Worm (Caenorhabditis elegans): ENCODE measurements around the gene insc-1.
"Not testable (repeated sequence)": the region's sequence is repeated elsewhere in the genome, so short reads cannot be mapped to it uniquely, and the experiment has no call there.

The insc-1 gene

ce11 chrII:7352507-7352906 lies 6.2 kb upstream of the insc-1 start, which contains the start of gene hsp-4:
Gene hsp-4 (minus strand): TSS chrII:7352645.
- no peak for TF ChIP-seq T22C8.4 (GFP tag; IDR thresholded peaks at IDR 0.05)
- no peak for TF ChIP-seq flt-1 (GFP tag; IDR thresholded peaks at IDR 0.05)
- no peak for TF ChIP-seq tab-1 (GFP tag; IDR thresholded peaks at IDR 0.05)
- TF ChIP-seq ref-1 (GFP tag; conservative IDR thresholded peaks at IDR 0.05) = no peak
- TF ChIP-seq ztf-23 (GFP tag; IDR thresholded peaks at IDR 0.05) = no peak
- TF ChIP-seq klf-2 (GFP tag; conservative IDR thresholded peaks at IDR 0.05) = no peak
- TF ChIP-seq med-1 (GFP tag; optimal IDR thresholded peaks at IDR 0.05; ENCODE audit: insufficient read depth) = no peak
- no peak for TF ChIP-seq cog-1 (tag; optimal IDR thresholded peaks at IDR 0.05)
- no peak for TF ChIP-seq ztf-29 (GFP tag; IDR thresholded peaks at IDR 0.05)

ce11 chrII:7353027-7353426 lies 5.7 kb upstream of the insc-1 start:
- TF ChIP-seq flt-1 (GFP tag; IDR thresholded peaks at IDR 0.05) = 0 out of 2 replicates have a peak, but pooled peaks have one; percentile 33
- no peak for TF ChIP-seq tab-1 (GFP tag; IDR thresholded peaks at IDR 0.05)
- no peak for TF ChIP-seq med-1 (GFP tag; optimal IDR thresholded peaks at IDR 0.05; ENCODE audit: insufficient read depth)

- no peak for TF ChIP-seq T22C8.4 (GFP tag; IDR thresholded peaks at IDR 0.05)
- no peak for TF ChIP-seq tab-1 (GFP tag; IDR thresholded peaks at IDR 0.05)
Measured at ce11 chrII:7356326-7356725, 2.4 kb upstream of the insc-1 start, which contains the start of gene haf-2. Gene haf-2 (minus strand): TSS chrII:7356426.

ce11 chrII:7356773-7357172 lies 1.9 kb upstream of the insc-1 start:
- no peak for TF ChIP-seq ref-1 (GFP tag; conservative IDR thresholded peaks at IDR 0.05)
- TF ChIP-seq med-1 (GFP tag; optimal IDR thresholded peaks at IDR 0.05; ENCODE audit: insufficient read depth) = no peak
- no peak for TF ChIP-seq cog-1 (tag; optimal IDR thresholded peaks at IDR 0.05)
- TF ChIP-seq ztf-23 (GFP tag; IDR thresholded peaks at IDR 0.05) = no peak
- no peak for TF ChIP-seq klf-2 (GFP tag; conservative IDR thresholded peaks at IDR 0.05)
- no peak for TF ChIP-seq tab-1 (GFP tag; IDR thresholded peaks at IDR 0.05)
- no peak for TF ChIP-seq ztf-29 (GFP tag; IDR thresholded peaks at IDR 0.05)
- TF ChIP-seq flt-1 (GFP tag; IDR thresholded peaks at IDR 0.05) = no peak
- TF ChIP-seq T22C8.4 (GFP tag; IDR thresholded peaks at IDR 0.05) = no peak

ce11 chrII:7357176-7357575 lies 1.5 kb upstream of the insc-1 start:
- TF ChIP-seq ref-1 (GFP tag; conservative IDR thresholded peaks at IDR 0.05) (no peak), ztf-29 (GFP tag; IDR thresholded peaks at IDR 0.05) (no peak), klf-2 (GFP tag; conservative IDR thresholded peaks at IDR 0.05) (no peak), flt-1 (GFP tag; IDR thresholded peaks at IDR 0.05) (no peak), ztf-23 (GFP tag; IDR thresholded peaks at IDR 0.05) (no peak), cog-1 (tag; optimal IDR thresholded peaks at IDR 0.05) (no peak), med-1 (GFP tag; optimal IDR thresholded peaks at IDR 0.05; ENCODE audit: insufficient read depth) (no peak), T22C8.4 (GFP tag; IDR thresholded peaks at IDR 0.05) (no peak), tab-1 (GFP tag; IDR thresholded peaks at IDR 0.05) (no peak)

ce11 chrII:7363990-7364455 lies 5.3 kb downstream of the insc-1 start, which contains the start of gene msra-1:
Gene msra-1 (minus strand): TSS chrII:7364040.
- peak; percentile 66 for TF ChIP-seq cog-1 (tag; optimal IDR thresholded peaks at IDR 0.05)
- TF ChIP-seq med-1 (GFP tag; optimal IDR thresholded peaks at IDR 0.05; ENCODE audit: insufficient read depth) = no peak

ce11 chrII:7368761-7369160 lies 10.1 kb downstream of the insc-1 start, which contains the start of gene F43E2.6:
Gene F43E2.6 (minus strand): TSS chrII:7368861.
- TF ChIP-seq ztf-29 (GFP tag; IDR thresholded peaks at IDR 0.05) = no peak
- no peak for TF ChIP-seq flt-1 (GFP tag; IDR thresholded peaks at IDR 0.05)
- no peak for TF ChIP-seq T22C8.4 (GFP tag; IDR thresholded peaks at IDR 0.05)
- TF ChIP-seq tab-1 (GFP tag; IDR thresholded peaks at IDR 0.05) = no peak
- no peak for TF ChIP-seq ztf-23 (GFP tag; IDR thresholded peaks at IDR 0.05)
- TF ChIP-seq med-1 (GFP tag; optimal IDR thresholded peaks at IDR 0.05; ENCODE audit: insufficient read depth) = no peak
- no peak for TF ChIP-seq cog-1 (tag; optimal IDR thresholded peaks at IDR 0.05)
- TF ChIP-seq klf-2 (GFP tag; conservative IDR thresholded peaks at IDR 0.05) = no peak
- no peak for TF ChIP-seq ref-1 (GFP tag; conservative IDR thresholded peaks at IDR 0.05)

ce11 chrII:7370195-7370594 lies 11.5 kb downstream of the insc-1 start, which contains the start of gene F43E2.11:
Gene F43E2.11 (minus strand): TSS chrII:7370295.
- TF ChIP-seq T22C8.4, ztf-29, flt-1 (GFP tag; IDR thresholded peaks at IDR 0.05): not testable (repeated sequence)

ce11 chrII:7374143-7374542 lies 15.4 kb downstream of the insc-1 start, which contains the start of the genes mtch-1 and rpb-4:
Gene mtch-1 (minus strand): TSS chrII:7374166.
Gene rpb-4 (plus strand): TSS chrII:7374495.
- TF ChIP-seq med-1 (GFP tag; optimal IDR thresholded peaks at IDR 0.05; ENCODE audit: insufficient read depth) (peak; percentile 11), T22C8.4 (GFP tag; IDR thresholded peaks at IDR 0.05) (no peak)

ce11 chrII:7374980-7375379 lies 16.3 kb downstream of the insc-1 start, which contains the start of gene F43E2.1:
Gene F43E2.1 (plus strand): TSS chrII:7375280.
- no peak for TF ChIP-seq ztf-23 (GFP tag; IDR thresholded peaks at IDR 0.05)
- TF ChIP-seq ref-1 (GFP tag; conservative IDR thresholded peaks at IDR 0.05) = no peak

ce11 chrII:7379021-7379420 lies 20.3 kb downstream of the insc-1 start, which contains the start of gene C07D10.6:
Gene C07D10.6 (plus strand): TSS chrII:7379321.
- no peak for TF ChIP-seq ztf-23 (GFP tag; IDR thresholded peaks at IDR 0.05)
- TF ChIP-seq cog-1 (tag; optimal IDR thresholded peaks at IDR 0.05) = no peak
- TF ChIP-seq T22C8.4 (GFP tag; IDR thresholded peaks at IDR 0.05) = no peak
- TF ChIP-seq flt-1 (GFP tag; IDR thresholded peaks at IDR 0.05) = no peak
- TF ChIP-seq klf-2 (GFP tag; conservative IDR thresholded peaks at IDR 0.05) = no peak
- TF ChIP-seq med-1 (GFP tag; optimal IDR thresholded peaks at IDR 0.05; ENCODE audit: insufficient read depth) = no peak
- TF ChIP-seq ztf-29 (GFP tag; IDR thresholded peaks at IDR 0.05) = no peak
- no peak for TF ChIP-seq tab-1 (GFP tag; IDR thresholded peaks at IDR 0.05)
- TF ChIP-seq ref-1 (GFP tag; conservative IDR thresholded peaks at IDR 0.05) = no peak

Data from whole organism, midembryonic.